Worm (Caenorhabditis elegans): Measurements from ENCODE around the gene tpa-1.

The tpa-1 gene

ce11 chrIV:125881-126781 lies 34.4 kb downstream of the tpa-1 start, which contains the start of the genes grld-1 and cox-6C (continued):
- TF ChIP-seq elt-2 (tag; optimal IDR thresholded peaks at IDR 0.05), result no peak

ce11 chrIV:128525-128924 lies 36.7 kb downstream of the tpa-1 start:
- TF ChIP-seq nhr-76 (tag; optimal IDR thresholded peaks at IDR 0.05) (no peak), ama-1 (optimal IDR thresholded peaks at IDR 0.05) (no peak), snpc-4 (tag; optimal IDR thresholded peaks at IDR 0.05) (no peak), lin-14 (GFP tag; optimal IDR thresholded peaks at IDR 0.05) (peak; percentile 58), nhr-85 (tag) (peak; percentile 27), dpl-1 (GFP tag; optimal IDR thresholded peaks at IDR 0.05) (no peak), aly-2 (tag; optimal IDR thresholded peaks at IDR 0.05) (no peak)

ce11 chrIV:130150-130549 lies 38.4 kb downstream of the tpa-1 start:
- TF ChIP-seq lin-14 (GFP tag; optimal IDR thresholded peaks at IDR 0.05) (peak; percentile 5), lsy-2 (tag; optimal IDR thresholded peaks at IDR 0.05) (peak in 1 of 2 experiments; percentile 11), unc-130 (tag; optimal IDR thresholded peaks at IDR 0.05) (no peak)

DNA sequence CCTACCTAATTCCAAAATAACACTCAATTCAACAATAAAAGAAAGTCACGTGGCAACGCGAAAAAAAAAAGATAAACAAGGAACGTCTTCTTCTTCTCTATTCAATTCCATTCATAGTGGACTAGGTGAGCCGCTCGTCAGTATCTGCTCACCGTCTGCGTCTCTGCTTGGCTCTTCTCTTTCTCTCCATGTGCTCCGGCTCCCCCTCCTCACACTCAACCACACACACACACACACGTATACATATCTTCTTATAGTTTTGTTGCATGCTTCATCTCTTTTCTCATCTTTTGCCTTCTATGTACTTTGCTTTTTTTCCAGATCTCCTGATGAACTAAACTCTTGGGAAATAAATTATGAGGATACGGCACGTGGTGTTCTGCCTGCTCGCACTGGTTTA lies 40.3 kb downstream of the tpa-1 start, which contains the start of gene daf-1:
Gene daf-1 (plus strand): TSS at position 322 of the 400 bp plus-strand sequence.
- no peak for TF ChIP-seq hpl-2 (GFP tag; optimal IDR thresholded peaks at IDR 0.05)
- peak; percentile 37 for TF ChIP-seq sox-4 (tag; optimal IDR thresholded peaks at IDR 0.05)
- peak in 1 of 2 experiments; percentile 40 for TF ChIP-seq lsy-2 (tag; optimal IDR thresholded peaks at IDR 0.05)
- TF ChIP-seq pqm-1 (tag; optimal IDR thresholded peaks at IDR 0.05), result no peak
- peak; percentile 73 for TF ChIP-seq lin-14 (GFP tag; optimal IDR thresholded peaks at IDR 0.05)
- TF ChIP-seq hlh-17 (GFP tag; optimal IDR thresholded peaks at IDR 0.05; ENCODE audit: borderline replicate concordance), result no peak
- TF ChIP-seq ceh-90 (tag; optimal IDR thresholded peaks at IDR 0.05), result no peak
- TF ChIP-seq dsc-1 (tag; optimal IDR thresholded peaks at IDR 0.05), result peak; percentile 39
- peak; percentile 42 for TF ChIP-seq nhr-47 (tag; optimal IDR thresholded peaks at IDR 0.05)
- no peak for TF ChIP-seq hlh-4 (tag; optimal IDR thresholded peaks at IDR 0.05)
- TF ChIP-seq unc-62 (GFP tag; optimal IDR thresholded peaks at IDR 0.05), result no peak
- peak in 1 of 2 experiments; percentile 4 for TF ChIP-seq lin-35 (GFP tag; optimal IDR thresholded peaks at IDR 0.05)
- no peak for TF ChIP-seq grh-1 (GFP tag; IDR thresholded peaks at IDR 0.05)
- TF ChIP-seq ama-1 (optimal IDR thresholded peaks at IDR 0.05), result no peak
- TF ChIP-seq xbp-1 (tag; optimal IDR thresholded peaks at IDR 0.05), result peak; percentile 49
- TF ChIP-seq fkh-8 (tag; optimal IDR thresholded peaks at IDR 0.05), result peak; percentile 73
- no peak for TF ChIP-seq Y116A8C.19 (tag; optimal IDR thresholded peaks at IDR 0.05; ENCODE audit: borderline replicate concordance)
- TF ChIP-seq C34B4.2 (tag; optimal IDR thresholded peaks at IDR 0.05), result no peak
- peak; percentile 33 for TF ChIP-seq swsn-7 (tag; optimal IDR thresholded peaks at IDR 0.05)
- peak in 1 of 3 experiments; percentile 12 for TF ChIP-seq dpl-1 (GFP tag; optimal IDR thresholded peaks at IDR 0.05)
- TF ChIP-seq ceh-8 (GFP tag; optimal IDR thresholded peaks at IDR 0.05), result no peak
- peak; percentile 32 for TF ChIP-seq nhr-71 (tag; optimal IDR thresholded peaks at IDR 0.05)
- peak; percentile 18 for TF ChIP-seq tbx-2 (tag; optimal IDR thresholded peaks at IDR 0.05)
- TF ChIP-seq ceh-82 (tag; optimal IDR thresholded peaks at IDR 0.05), result peak in 1 of 3 experiments; percentile 25
- TF ChIP-seq unc-86 (tag; optimal IDR thresholded peaks at IDR 0.05), result peak; percentile 61
- TF ChIP-seq egl-13 (tag; optimal IDR thresholded peaks at IDR 0.05), result peak; percentile 67

- TF ChIP-seq mef-2 (tag; optimal IDR thresholded peaks at IDR 0.05), result no peak
- TF ChIP-seq Y116A8C.19 (tag; optimal IDR thresholded peaks at IDR 0.05; ENCODE audit: borderline replicate concordance), result no peak
- TF ChIP-seq blmp-1 (tag; optimal IDR thresholded peaks at IDR 0.05), result no peak
- TF ChIP-seq irx-1 (tag; optimal IDR thresholded peaks at IDR 0.05), result no peak
- peak; percentile 83 for TF ChIP-seq dsc-1 (tag; optimal IDR thresholded peaks at IDR 0.05)
- no peak for TF ChIP-seq lin-15B (tag; optimal IDR thresholded peaks at IDR 0.05)
- TF ChIP-seq nhr-85 (tag), result no peak
- TF ChIP-seq egl-13 (tag; optimal IDR thresholded peaks at IDR 0.05), result peak; percentile 53
- TF ChIP-seq nhr-90 (tag; optimal IDR thresholded peaks at IDR 0.05; ENCODE audit: poor library complexity), result no peak
- peak; percentile 33 for TF ChIP-seq nhr-47 (tag; optimal IDR thresholded peaks at IDR 0.05)
- no peak for TF ChIP-seq nhr-20 (tag; optimal IDR thresholded peaks at IDR 0.05)
- TF ChIP-seq aha-1 (tag; optimal IDR thresholded peaks at IDR 0.05), result no peak
- TF ChIP-seq nhr-76 (tag; optimal IDR thresholded peaks at IDR 0.05), result no peak
- TF ChIP-seq fkh-10 (GFP tag; optimal IDR thresholded peaks at IDR 0.05), result no peak
- no peak for TF ChIP-seq mab-9 (GFP tag; IDR thresholded peaks at IDR 0.05)
- no peak for TF ChIP-seq tlp-1 (tag; optimal IDR thresholded peaks at IDR 0.05)
- TF ChIP-seq alr-1 (tag; optimal IDR thresholded peaks at IDR 0.05; ENCODE audit: borderline replicate concordance), result no peak
- TF ChIP-seq C04F5.9 (tag; optimal IDR thresholded peaks at IDR 0.05), result no peak
These were observed 42.2 kb downstream of the tpa-1 start for ce11 chrIV:133968-134367.

Data from whole organism, L1 larva.